Fruit fly (Drosophila melanogaster) whole organism, wandering third instar larva: ENCODE measurements around the gene olf413.

Source experiments
- Abd-B ChIP-seq: fragments of >200 bp; optimal IDR thresholded peaks from 2 replicates; lab custom pipeline; 2017; ENCODE audit warnings: missing biosample characterization, missing genetic modification characterization
- CG32264 ChIP-seq: fragments of 200-800 bp; sonication (Bioruptor generic); optimal IDR thresholded peaks from 2 replicates; lab custom pipeline; 2016; ENCODE audit warnings: missing biosample characterization, missing genetic modification characterization
- CG9705 ChIP-seq: fragments of 200-800 bp; sonication (Bioruptor generic); optimal IDR thresholded peaks from 2 replicates; lab custom pipeline; 2018; ENCODE audit warnings: missing biosample characterization, mild to moderate bottlenecking, missing genetic modification characterization
- CrebA ChIP-seq: fragments of 200-800 bp; sonication (Bioruptor generic); optimal IDR thresholded peaks from 2 replicates; lab custom pipeline; 2016; ENCODE audit warnings: missing biosample characterization, mild to moderate bottlenecking, missing genetic modification characterization, borderline replicate concordance
- Dfd ChIP-seq: fragments of >200 bp; optimal IDR thresholded peaks from 2 replicates; lab custom pipeline; 2017; ENCODE audit warnings: missing biosample characterization, missing genetic modification characterization
- Dif ChIP-seq: fragments of 200-275, 200-300 bp; sonication (Bioruptor generic); optimal IDR thresholded peaks from 2 replicates; lab custom pipeline; 2018; ENCODE audit warnings: missing biosample characterization, missing genetic modification characterization; ENCODE audit not compliant: partially characterized antibody
- GATAd ChIP-seq: sonication (Bioruptor generic); optimal IDR thresholded peaks from 2 replicates; lab custom pipeline; 2016; ENCODE audit warnings: missing biosample characterization, missing genetic modification characterization
- HLH106 ChIP-seq: fragments of 200-800 bp; optimal IDR thresholded peaks from 3 replicates; lab custom pipeline; 2019; ENCODE audit warnings: missing biosample characterization, mild to moderate bottlenecking, missing genetic modification characterization, moderate library complexity
- Hnf4 ChIP-seq: fragments of 200-800 bp; sonication (Bioruptor generic); optimal IDR thresholded peaks from 2 replicates; lab custom pipeline; 2016; ENCODE audit warnings: missing biosample characterization, mild to moderate bottlenecking, missing genetic modification characterization
- Hr78 ChIP-seq: fragments of >200 bp; optimal IDR thresholded peaks from 2 replicates; lab custom pipeline; 2017; ENCODE audit warnings: missing biosample characterization, missing genetic modification characterization
- Hr83 ChIP-seq: fragments of 200-300 bp; sonication (Bioruptor generic); optimal IDR thresholded peaks from 2 replicates; lab custom pipeline; 2016; ENCODE audit warnings: missing biosample characterization, mild to moderate bottlenecking, missing genetic modification characterization, moderate library complexity; ENCODE audit not compliant: poor library complexity, severe bottlenecking
- Jra ChIP-seq: sonication (Bioruptor generic); optimal IDR thresholded peaks from 2 replicates; lab custom pipeline; 2016; ENCODE audit warnings: missing biosample characterization, missing genetic modification characterization
- Mio ChIP-seq: sonication (Bioruptor generic); optimal IDR thresholded peaks from 2 replicates; lab custom pipeline; 2016; ENCODE audit warnings: missing biosample characterization, missing genetic modification characterization
- Myc ChIP-seq: fragments of >200 bp; optimal IDR thresholded peaks from 2 replicates; lab custom pipeline; 2017
- N ChIP-seq: fragments of >200 bp; optimal IDR thresholded peaks from 2 replicates; lab custom pipeline; 2018; ENCODE audit warnings: missing biosample characterization, missing external identifiers, missing genetic modification characterization
- OdsH ChIP-seq: fragments of 200-800 bp; sonication (Bioruptor generic); optimal IDR thresholded peaks from 2 replicates; lab custom pipeline; 2016; ENCODE audit warnings: missing biosample characterization, mild to moderate bottlenecking, missing genetic modification characterization
- Rel ChIP-seq, 2 experiments: fragments of 200-800 bp; sonication (Bioruptor generic) in 1 of 2; optimal IDR thresholded peaks; 2 replicates in 1 of 2; 3 replicates in 1 of 2; lab custom pipeline; 2016 to 2019; ENCODE audit warnings: mild to moderate bottlenecking in 2 of 2, missing biosample characterization in 2 of 2, missing genetic modification characterization in 2 of 2, moderate library complexity in 1 of 2
- Sp1 ChIP-seq: fragments of 200-800 bp; sonication (Bioruptor generic); optimal IDR thresholded peaks from 3 replicates; lab custom pipeline; 2019; ENCODE audit warnings: missing biosample characterization, mild to moderate bottlenecking, missing genetic modification characterization, moderate library complexity
- Vsx2 ChIP-seq: fragments of 200-300, 225-300 bp; sonication (Bioruptor generic); optimal IDR thresholded peaks from 2 replicates; lab custom pipeline; 2018; ENCODE audit warnings: missing biosample characterization, missing genetic modification characterization; ENCODE audit not compliant: partially characterized antibody
- br ChIP-seq: fragments of 200-800 bp; sonication (Bioruptor generic); optimal IDR thresholded peaks from 2 replicates; lab custom pipeline; 2016; ENCODE audit warnings: missing biosample characterization, missing genetic modification characterization
- brk ChIP-seq: fragments of 200-800 bp; sonication (Bioruptor generic); optimal IDR thresholded peaks from 2 replicates; lab custom pipeline; 2016; ENCODE audit warnings: missing biosample characterization, mild to moderate bottlenecking, missing genetic modification characterization
- dmrt93B ChIP-seq: fragments of 200-800 bp; sonication (Bioruptor generic); optimal IDR thresholded peaks from 2 replicates; lab custom pipeline; 2018; ENCODE audit warnings: missing biosample characterization, mild to moderate bottlenecking, missing genetic modification characterization
- dsf ChIP-seq: sonication (Bioruptor generic); optimal IDR thresholded peaks from 2 replicates; lab custom pipeline; 2016; ENCODE audit warnings: missing biosample characterization, missing genetic modification characterization, borderline replicate concordance
- ey ChIP-seq: fragments of 200-800 bp; sonication (Bioruptor generic); optimal IDR thresholded peaks from 2 replicates; lab custom pipeline; 2016; ENCODE audit warnings: missing biosample characterization, missing genetic modification characterization
- fru ChIP-seq: fragments of 200-800 bp; sonication (Bioruptor generic); optimal IDR thresholded peaks from 3 replicates; lab custom pipeline; 2016; ENCODE audit warnings: missing biosample characterization, mild to moderate bottlenecking, missing genetic modification characterization
- h ChIP-seq: fragments of 200-800 bp; sonication (Bioruptor generic); optimal IDR thresholded peaks from 3 replicates; lab custom pipeline; 2016; ENCODE audit warnings: missing biosample characterization, mild to moderate bottlenecking, missing genetic modification characterization
- jim ChIP-seq: fragments of 175-275, 200-325 bp; sonication (Bioruptor generic); optimal IDR thresholded peaks from 2 replicates; lab custom pipeline; 2016; ENCODE audit warnings: missing biosample characterization, mild to moderate bottlenecking, missing genetic modification characterization
- lola ChIP-seq: fragments of >200 bp; optimal IDR thresholded peaks from 2 replicates; lab custom pipeline; 2017; ENCODE audit warnings: missing biosample characterization, missing genetic modification characterization
- pan ChIP-seq: fragments of >200 bp; optimal IDR thresholded peaks from 2 replicates; lab custom pipeline; 2017
- psq ChIP-seq: fragments of 200-800 bp; sonication (Bioruptor generic); optimal IDR thresholded peaks from 3 replicates; lab custom pipeline; 2017; ENCODE audit warnings: missing biosample characterization, mild to moderate bottlenecking, missing genetic modification characterization, moderate library complexity
- rgr ChIP-seq: fragments of 200-800 bp; sonication (Bioruptor generic); optimal IDR thresholded peaks from 3 replicates; lab custom pipeline; 2016; ENCODE audit warnings: missing biosample characterization, mild to moderate bottlenecking, missing genetic modification characterization
- sage ChIP-seq: fragments of 200-800 bp; sonication (Bioruptor generic); optimal IDR thresholded peaks from 2 replicates; lab custom pipeline; 2016; ENCODE audit warnings: missing biosample characterization, mild to moderate bottlenecking, missing genetic modification characterization
- sv ChIP-seq: fragments of 200-800 bp; sonication (Bioruptor generic); optimal IDR thresholded peaks from 3 replicates; lab custom pipeline; 2016; ENCODE audit warnings: missing biosample characterization, missing genetic modification characterization
- tai ChIP-seq: sonication (Bioruptor generic); optimal IDR thresholded peaks from 2 replicates; lab custom pipeline; 2016; ENCODE audit warnings: missing biosample characterization, missing genetic modification characterization
- usp ChIP-seq: fragments of >200 bp; optimal IDR thresholded peaks from 2 replicates; lab custom pipeline; 2017; ENCODE audit warnings: missing biosample characterization, missing genetic modification characterization
- woc ChIP-seq: sonication (Bioruptor generic); optimal IDR thresholded peaks from 2 replicates; lab custom pipeline; 2016; ENCODE audit warnings: missing biosample characterization, mild to moderate bottlenecking, missing genetic modification characterization

Gene olf413

dm6 chr3L:22273529-22274301 is 137.8 kb downstream of the olf413 start, which contains the start of gene Srpk79D:
Gene Srpk79D, plus strand, starts transcription at chr3L:22273985.
- TF ChIP-seq Mio = no peak
- TF ChIP-seq lola (GFP tag; lab: Kevin White, UChicago) = no peak
- TF ChIP-seq h (GFP tag; lab: Kevin White, UChicago) = no peak
- no peak for TF ChIP-seq Hnf4 (GFP tag; lab: Kevin White, UChicago)
- no peak for TF ChIP-seq fru (GFP tag; lab: Kevin White, UChicago)

dm6 chr3L:22275989-22276388 is 140.1 kb downstream of the olf413 start:
- TF ChIP-seq Hr78 (GFP tag; lab: Kevin White, UChicago) = no peak
- TF ChIP-seq GATAd = no peak
- TF ChIP-seq Vsx2 = no peak
- TF ChIP-seq pan (lab: Kevin White, UChicago) = no peak
- no peak for TF ChIP-seq rgr (GFP tag; lab: Kevin White, UChicago)
- no peak for TF ChIP-seq Myc (lab: Kevin White, UChicago)
- TF ChIP-seq sage = no peak
- TF ChIP-seq Hnf4 (GFP tag; lab: Kevin White, UChicago) = no peak
- TF ChIP-seq ey (GFP tag; lab: Kevin White, UChicago) = no peak
- TF ChIP-seq Dfd (GFP tag; lab: Kevin White, UChicago) = no peak
- TF ChIP-seq brk (GFP tag; lab: Kevin White, UChicago) = no peak
- TF ChIP-seq dsf (GFP tag; lab: Kevin White, UChicago) = no peak
- TF ChIP-seq CG9705 (GFP tag; lab: Kevin White, UChicago) = no peak
- no peak for TF ChIP-seq jim (GFP tag; lab: Kevin White, UChicago)
- no peak for TF ChIP-seq tai
- no peak for TF ChIP-seq Hr83 (GFP tag; lab: Kevin White, UChicago)
- TF ChIP-seq usp = no peak
- TF ChIP-seq Rel (GFP tag; optimal IDR thresholded peaks at IDR 0.05; lab: Kevin White, UChicago) = no peak
- TF ChIP-seq Rel (tag; optimal IDR thresholded peaks at IDR 0.05; lab: Kevin White, UChicago) = no peak
- no peak for TF ChIP-seq CG32264 (GFP tag; lab: Kevin White, UChicago)
- TF ChIP-seq h (GFP tag; lab: Kevin White, UChicago) = no peak

- TF ChIP-seq Sp1 (GFP tag; lab: Kevin White, UChicago) (no peak), rgr (GFP tag; lab: Kevin White, UChicago) (no peak)
Observed at dm6 chr3L:22276614-22277013, 140.7 kb downstream of the olf413 start.

- TF ChIP-seq sv = peak; percentile 27
- no peak for TF ChIP-seq tai
Observed at dm6 chr3L:22277186-22277585, 141.3 kb downstream of the olf413 start.

- TF ChIP-seq N (GFP tag; lab: Kevin White, UChicago) (no peak), OdsH (GFP tag; lab: Kevin White, UChicago) (peak; percentile 83), Hr78 (GFP tag; lab: Kevin White, UChicago) (no peak), psq (peak; percentile 84), woc (GFP tag; lab: Kevin White, UChicago) (peak; percentile 52), Mio (no peak), Hnf4 (GFP tag; lab: Kevin White, UChicago) (peak; percentile 89), br (GFP tag; lab: Kevin White, UChicago) (no peak), Sp1 (GFP tag; lab: Kevin White, UChicago) (peak; percentile 87), sv (peak; percentile 79), Dfd (GFP tag; lab: Kevin White, UChicago) (no peak), CrebA (no peak), dmrt93B (GFP tag; lab: Kevin White, UChicago) (no peak), Jra (GFP tag; lab: Kevin White, UChicago) (peak; percentile 79), Dif (no peak), usp (no peak), h (GFP tag; lab: Kevin White, UChicago) (peak; percentile 82), Myc (lab: Kevin White, UChicago) (no peak), pan (lab: Kevin White, UChicago) (no peak), Rel (GFP tag; optimal IDR thresholded peaks at IDR 0.05; lab: Kevin White, UChicago) (no peak), Rel (tag; optimal IDR thresholded peaks at IDR 0.05; lab: Kevin White, UChicago) (peak; percentile 44), lola (GFP tag; lab: Kevin White, UChicago) (no peak), Hr83 (GFP tag; lab: Kevin White, UChicago) (peak; percentile 55), ey (GFP tag; lab: Kevin White, UChicago) (peak; percentile 81), dsf (GFP tag; lab: Kevin White, UChicago) (peak; percentile 75), CG32264 (GFP tag; lab: Kevin White, UChicago) (peak; percentile 39), jim (GFP tag; lab: Kevin White, UChicago) (no peak), HLH106 (tag; lab: Kevin White, UChicago) (peak; percentile 86), Abd-B (no peak), rgr (GFP tag; lab: Kevin White, UChicago) (peak; percentile 92), brk (GFP tag; lab: Kevin White, UChicago) (no peak), CG9705 (GFP tag; lab: Kevin White, UChicago) (peak; percentile 74), Vsx2 (no peak)
Observed at dm6 chr3L:22287994-22288766, 152.3 kb downstream of the olf413 start, which contains the start of the genes Hem and IleRS. Gene Hem, minus strand, starts transcription at chr3L:22288195. Gene IleRS, plus strand, starts transcription at chr3L:22288665.
